Worm (Caenorhabditis elegans): Measurements from ENCODE around the gene ubc-26.

The ubc-26 gene

DNA sequence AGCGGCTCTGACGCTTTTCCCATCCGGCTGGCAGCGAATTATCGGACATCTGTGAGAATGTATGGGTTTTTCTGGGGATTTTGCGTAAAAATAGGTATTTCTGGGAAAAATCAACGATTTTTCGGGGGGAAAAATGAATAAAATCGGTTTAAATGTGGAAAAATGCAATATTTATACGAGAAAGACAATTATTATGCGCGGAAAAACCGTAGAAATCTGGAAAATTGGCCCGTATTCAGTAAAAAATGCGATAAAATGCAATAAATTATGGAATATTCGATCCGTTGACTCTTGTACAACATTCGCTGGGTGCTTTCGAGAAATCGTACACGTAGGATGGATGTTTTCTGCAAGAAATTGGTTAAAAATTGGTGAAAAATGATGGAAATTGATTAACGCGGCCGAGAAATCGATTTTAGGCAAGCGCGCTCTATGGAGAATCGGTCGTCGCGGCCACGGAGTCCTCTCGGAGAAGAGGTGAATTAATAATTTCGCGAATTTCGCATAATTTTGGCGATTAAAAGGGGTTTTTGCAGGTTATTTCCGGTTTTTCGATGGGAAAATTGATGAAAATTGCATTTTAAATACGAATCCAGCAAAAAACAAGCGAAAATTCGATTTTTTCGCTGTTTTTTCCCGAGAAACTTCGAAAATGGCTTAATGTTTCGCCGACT, 11.1 kb downstream of the ubc-26 start, which contains the start of gene pinn-1 (continued):
- TF ChIP-seq dpl-1 (GFP tag; optimal IDR thresholded peaks at IDR 0.05) (peak; percentile 76), ces-1 (GFP tag; optimal IDR thresholded peaks at IDR 0.05) (no peak), zfp-3 (GFP tag; conservative IDR thresholded peaks at IDR 0.05) (peak; percentile 78; the same call in 1 of the 2 replicates), zag-1 (tag; optimal IDR thresholded peaks at IDR 0.05) (no peak), nhr-25 (tag; optimal IDR thresholded peaks at IDR 0.05; ENCODE audit: borderline replicate concordance, insufficient read depth) (peak; percentile 59), duxl-1 (tag; optimal IDR thresholded peaks at IDR 0.05; ENCODE audit: poor library complexity) (peak; percentile 87), Y48G9A.11 (GFP tag; IDR thresholded peaks at IDR 0.05) (peak; percentile 90), Y75B8A.6 (GFP tag; IDR thresholded peaks at IDR 0.05) (0 out of 2 replicates have a peak, but pooled peaks have one; percentile 24), gei-8 (GFP tag; optimal IDR thresholded peaks at IDR 0.05) (no peak), D1046.2 (GFP tag; IDR thresholded peaks at IDR 0.05) (peak; percentile 74; the same call in 1 of the 2 replicates), dve-1 (tag; optimal IDR thresholded peaks at IDR 0.05; ENCODE audit: insufficient read depth) (peak; percentile 78), ceh-62 (tag; optimal IDR thresholded peaks at IDR 0.05) (no peak), mdt-29 (GFP tag; IDR thresholded peaks at IDR 0.05) (peak; percentile 74), ama-1 (optimal IDR thresholded peaks at IDR 0.05) (no peak), unc-130 (GFP tag; optimal IDR thresholded peaks at IDR 0.05) (peak; percentile 92), T20F7.1 (GFP tag; optimal IDR thresholded peaks at IDR 0.05) (no peak), hlh-11 (tag; optimal IDR thresholded peaks at IDR 0.05) (peak; percentile 78), lin-1 (GFP tag; IDR thresholded peaks at IDR 0.05) (peak; percentile 48; the same call in 1 of the 2 replicates), cey-2 (tag; optimal IDR thresholded peaks at IDR 0.05; ENCODE audit: borderline replicate concordance, insufficient read depth) (no peak), lir-3 (tag; optimal IDR thresholded peaks at IDR 0.05) (no peak), nhr-41 (GFP tag; IDR thresholded peaks at IDR 0.05) (no peak), mxl-3 (GFP tag; optimal IDR thresholded peaks at IDR 0.05) (peak; percentile 72), rbr-2 (tag; optimal IDR thresholded peaks at IDR 0.05) (peak; percentile 81), nhr-42 (GFP tag; IDR thresholded peaks at IDR 0.05) (peak; percentile 83; the same call in 1 of the 2 replicates), jun-1 (tag; optimal IDR thresholded peaks at IDR 0.05) (peak; percentile 68), ceh-32 (tag; optimal IDR thresholded peaks at IDR 0.05; ENCODE audit: poor library complexity) (no peak), mxl-2 (GFP tag; conservative IDR thresholded peaks at IDR 0.05) (0 out of 2 replicates have a peak, but pooled peaks have one; percentile 16), zip-2 (tag; optimal IDR thresholded peaks at IDR 0.05) (no peak), spr-3 (GFP tag; optimal IDR thresholded peaks at IDR 0.05) (no peak), lin-39 (tag; optimal IDR thresholded peaks at IDR 0.05) (no peak), Y105C5A.15 (GFP tag; IDR thresholded peaks at IDR 0.05) (0 out of 2 replicates have a peak, but pooled peaks have one; percentile 20), snpc-1.2 (GFP tag; IDR thresholded peaks at IDR 0.05) (peak; percentile 75; the same call in 1 of the 2 replicates), unc-39 (tag; optimal IDR thresholded peaks at IDR 0.05) (no peak), nhr-11 (tag; optimal IDR thresholded peaks at IDR 0.05) (peak; percentile 53), ceh-28 (tag; optimal IDR thresholded peaks at IDR 0.05) (peak; percentile 46), snpc-4 (tag; optimal IDR thresholded peaks at IDR 0.05) (no peak), sdz-12 (GFP tag; optimal IDR thresholded peaks at IDR 0.05) (peak; percentile 90), spr-1 (tag; optimal IDR thresholded peaks at IDR 0.05) (peak; percentile 64), hmg-1.1 (GFP tag; IDR thresholded peaks at IDR 0.05) (peak; percentile 79), lin-38 (GFP tag; IDR thresholded peaks at IDR 0.05) (peak; percentile 99), nhr-28 (tag; optimal IDR thresholded peaks at IDR 0.05) (peak; percentile 44), pha-4 (GFP tag; IDR thresholded peaks at IDR 0.05) (peak; percentile 75), pha-4 (tag; optimal IDR thresholded peaks at IDR 0.05) (peak; percentile 43), lin-15B (tag; optimal IDR thresholded peaks at IDR 0.05) (peak; percentile 71), mdl-1 (tag; optimal IDR thresholded peaks at IDR 0.05) (no peak), arid-1 (GFP tag; conservative IDR thresholded peaks at IDR 0.05) (0 out of 2 replicates have a peak, but pooled peaks have one; percentile 41), mes-2 (tag; optimal IDR thresholded peaks at IDR 0.05; ENCODE audit: poor library complexity, severe bottlenecking) (peak; percentile 100), lin-13 (GFP tag; optimal IDR thresholded peaks at IDR 0.05) (peak; percentile 83)
